Worm (Caenorhabditis elegans) whole organism, L2 larva: ENCODE measurements around the gene clx-1.

ENCODE experiments used
- F13H6.1 ChIP-seq: sonication (generic microtip); optimal IDR thresholded peaks from 2 replicates; lab custom pipeline; 2016; ENCODE audit warnings: missing genetic modification characterization, missing compliant biosample characterization
- R02D3.7 ChIP-seq: fragments of 150-350 bp; optimal IDR thresholded peaks from 2 replicates; lab custom pipeline; 2014; ENCODE audit warnings: missing biosample characterization, missing genetic modification characterization
- alr-1 ChIP-seq: fragments of 150-350 bp; optimal IDR thresholded peaks from 2 replicates; lab custom pipeline; 2014; ENCODE audit warnings: missing biosample characterization, missing genetic modification characterization
- ama-1 ChIP-seq: fragments of 150-350 bp; optimal IDR thresholded peaks from 2 replicates; lab custom pipeline; 2018; ENCODE audit warnings: inconsistent platforms
- blmp-1 ChIP-seq: sonication (generic microtip); optimal IDR thresholded peaks from 2 replicates; lab custom pipeline; 2017; ENCODE audit warnings: missing genetic modification characterization, mild to moderate bottlenecking, missing compliant biosample characterization, antibody characterized with exemption, moderate library complexity; ENCODE audit not compliant: insufficient read depth
- ceh-16 ChIP-seq: fragments of 150-350 bp; optimal IDR thresholded peaks from 2 replicates; lab custom pipeline; 2014; ENCODE audit warnings: missing biosample characterization, missing genetic modification characterization
- ceh-82 ChIP-seq: fragments of 150-350 bp; optimal IDR thresholded peaks from 2 replicates; lab custom pipeline; 2014; ENCODE audit warnings: missing biosample characterization, missing genetic modification characterization
- dmd-4 ChIP-seq: sonication (generic microtip); optimal IDR thresholded peaks from 2 replicates; lab custom pipeline; 2017; ENCODE audit warnings: missing biosample characterization, missing genetic modification characterization
- elt-1 ChIP-seq: fragments of 150-350 bp; optimal IDR thresholded peaks from 2 replicates; lab custom pipeline; 2014; ENCODE audit warnings: missing biosample characterization, missing genetic modification characterization
- elt-3 ChIP-seq: sonication (generic microtip); optimal IDR thresholded peaks from 2 replicates; lab custom pipeline; 2017; ENCODE audit warnings: missing biosample characterization, missing genetic modification characterization
- fos-1 ChIP-seq: fragments of 150-350 bp; optimal IDR thresholded peaks from 2 replicates; lab custom pipeline; 2014; ENCODE audit warnings: missing biosample characterization, missing genetic modification characterization
- gmeb-1 ChIP-seq: fragments of 150-350 bp; optimal IDR thresholded peaks from 2 replicates; lab custom pipeline; 2014; ENCODE audit warnings: missing biosample characterization, missing genetic modification characterization
- lin-11 ChIP-seq: fragments of 150-350 bp; sonication (generic microtip); optimal IDR thresholded peaks from 2 replicates; lab custom pipeline; 2014; ENCODE audit warnings: missing biosample characterization, missing genetic modification characterization, inconsistent platforms, mixed read lengths
- lin-13 ChIP-seq: fragments of 150-350 bp; optimal IDR thresholded peaks from 2 replicates; lab custom pipeline; 2014; ENCODE audit warnings: missing biosample characterization, missing genetic modification reagents, missing genetic modification characterization
- lin-39 ChIP-seq: fragments of 150-350 bp; optimal IDR thresholded peaks from 2 replicates; lab custom pipeline; 2014; ENCODE audit warnings: missing biosample characterization, missing genetic modification reagents, missing genetic modification characterization
- lsy-2 ChIP-seq, 2 experiments: fragments of 150-350 bp in 1 of 2; sonication (generic microtip) in 1 of 2; optimal IDR thresholded peaks; 2 replicates each; lab custom pipeline; 2014 to 2017; ENCODE audit warnings: missing biosample characterization in 2 of 2, missing genetic modification characterization in 2 of 2
- mab-5 ChIP-seq: fragments of 150-350 bp; optimal IDR thresholded peaks from 2 replicates; lab custom pipeline; 2014; ENCODE audit warnings: missing biosample characterization, missing genetic modification characterization
- mbf-1 ChIP-seq: sonication (generic microtip); optimal IDR thresholded peaks from 2 replicates; lab custom pipeline; 2017; ENCODE audit warnings: missing biosample characterization, missing genetic modification characterization
- mdl-1 ChIP-seq, 2 experiments: fragments of 150-350 bp in 1 of 2; sonication (generic microtip) in 1 of 2; optimal IDR thresholded peaks; 2 replicates each; lab custom pipeline; 2017; ENCODE audit warnings: missing biosample characterization in 2 of 2, missing genetic modification characterization in 2 of 2
- nhr-10 ChIP-seq: sonication (generic microtip); optimal IDR thresholded peaks from 2 replicates; lab custom pipeline; 2017; ENCODE audit warnings: missing biosample characterization, missing genetic modification characterization
- nhr-11 ChIP-seq: fragments of 150-350 bp; optimal IDR thresholded peaks from 2 replicates; lab custom pipeline; 2014; ENCODE audit warnings: missing biosample characterization, missing genetic modification characterization
- nhr-129 ChIP-seq: fragments of 150-350 bp; optimal IDR thresholded peaks from 2 replicates; lab custom pipeline; 2014; ENCODE audit warnings: missing biosample characterization, missing genetic modification characterization
- nhr-21 ChIP-seq: fragments of 150-350 bp; optimal IDR thresholded peaks from 2 replicates; lab custom pipeline; 2014; ENCODE audit warnings: missing biosample characterization, missing genetic modification characterization
- nhr-237 ChIP-seq: fragments of 150-350 bp; optimal IDR thresholded peaks from 2 replicates; lab custom pipeline; 2014; ENCODE audit warnings: missing biosample characterization, missing genetic modification characterization
- nhr-25 ChIP-seq: fragments of 150-350 bp; sonication (generic microtip); optimal IDR thresholded peaks from 3 replicates; lab custom pipeline; 2014; ENCODE audit warnings: missing biosample characterization, missing genetic modification characterization
- nhr-6 ChIP-seq: fragments of 150-350 bp; optimal IDR thresholded peaks from 2 replicates; lab custom pipeline; 2014; ENCODE audit warnings: missing biosample characterization, missing genetic modification characterization
- nhr-77 ChIP-seq: fragments of 150-350 bp; optimal IDR thresholded peaks from 2 replicates; lab custom pipeline; 2014; ENCODE audit warnings: missing biosample characterization, missing genetic modification characterization
- peb-1 ChIP-seq: fragments of 150-350 bp; optimal IDR thresholded peaks from 2 replicates; lab custom pipeline; 2014; ENCODE audit warnings: missing biosample characterization, missing genetic modification characterization
- sem-4 ChIP-seq: fragments of 150-350 bp; optimal IDR thresholded peaks from 2 replicates; lab custom pipeline; 2014; ENCODE audit warnings: missing biosample characterization, missing genetic modification reagents, missing genetic modification characterization
- skn-1 ChIP-seq: sonication (generic microtip); optimal IDR thresholded peaks from 2 replicates; lab custom pipeline; 2017; ENCODE audit warnings: missing biosample characterization, missing genetic modification characterization
- sma-3 ChIP-seq: sonication (generic microtip); optimal IDR thresholded peaks from 2 replicates; lab custom pipeline; 2016; ENCODE audit warnings: missing genetic modification reagents, missing genetic modification characterization, missing compliant biosample characterization
- unc-55 ChIP-seq: fragments of 150-350 bp; sonication (generic microtip); optimal IDR thresholded peaks from 3 replicates; lab custom pipeline; 2014; ENCODE audit warnings: missing biosample characterization, missing genetic modification reagents, missing genetic modification characterization
- unc-62 ChIP-seq: fragments of 150-350 bp; optimal IDR thresholded peaks from 2 replicates; lab custom pipeline; 2014; ENCODE audit warnings: missing biosample characterization, missing genetic modification reagents, missing genetic modification characterization
- zag-1 ChIP-seq: fragments of 150-350 bp; optimal IDR thresholded peaks from 2 replicates; lab custom pipeline; 2014; ENCODE audit warnings: missing biosample characterization, missing genetic modification characterization
- ztf-1 ChIP-seq: fragments of 200-800 bp; sonication (Bioruptor generic); conservative IDR thresholded peaks from 2 replicates; pipeline ENCODE4 v1.3.6; 2022; ENCODE audit warnings: missing genetic modification characterization, missing compliant biosample characterization
- ztf-11 ChIP-seq: sonication (generic microtip); optimal IDR thresholded peaks from 2 replicates; lab custom pipeline; 2017; ENCODE audit warnings: missing biosample characterization, missing genetic modification characterization
- ztf-4 ChIP-seq: fragments of 150-350 bp; optimal IDR thresholded peaks from 2 replicates; lab custom pipeline; 2014; ENCODE audit warnings: missing biosample characterization, missing genetic modification characterization

clx-1 gene

DNA sequence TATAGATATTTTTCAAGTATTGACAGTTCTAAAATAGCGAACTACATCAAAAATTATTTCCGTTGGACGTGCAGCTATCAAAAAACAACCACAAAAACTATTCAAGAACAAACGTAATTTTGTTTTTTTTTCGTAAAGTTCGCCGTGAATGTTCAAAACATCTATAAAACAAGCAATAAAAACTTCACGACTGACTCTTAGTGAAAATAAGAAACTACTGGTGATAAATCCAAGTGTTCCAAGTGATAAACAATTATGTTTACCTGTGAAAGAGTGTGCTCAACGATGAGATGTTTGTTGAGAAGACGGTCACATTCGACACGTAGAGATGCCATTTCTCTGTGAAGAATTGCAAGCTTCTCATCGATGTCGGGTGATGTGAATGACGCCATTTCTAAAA, 11.6 kb upstream of the clx-1 start, which contains the start of gene C50F7.6:
TSS of gene C50F7.6 (minus strand) at position 394 of the 400 bp plus-strand sequence.
- TF ChIP-seq nhr-237 (no peak), F13H6.1 (tag; lab: Kevin White, UChicago) (no peak), ama-1 (lab: Kevin White, UChicago) (no peak), skn-1 (tag; lab: Kevin White, UChicago) (no peak), blmp-1 (tag; lab: Kevin White, UChicago) (no peak), alr-1 (tag; lab: Kevin White, UChicago) (no peak), ztf-11 (tag; lab: Kevin White, UChicago) (no peak)

DNA sequence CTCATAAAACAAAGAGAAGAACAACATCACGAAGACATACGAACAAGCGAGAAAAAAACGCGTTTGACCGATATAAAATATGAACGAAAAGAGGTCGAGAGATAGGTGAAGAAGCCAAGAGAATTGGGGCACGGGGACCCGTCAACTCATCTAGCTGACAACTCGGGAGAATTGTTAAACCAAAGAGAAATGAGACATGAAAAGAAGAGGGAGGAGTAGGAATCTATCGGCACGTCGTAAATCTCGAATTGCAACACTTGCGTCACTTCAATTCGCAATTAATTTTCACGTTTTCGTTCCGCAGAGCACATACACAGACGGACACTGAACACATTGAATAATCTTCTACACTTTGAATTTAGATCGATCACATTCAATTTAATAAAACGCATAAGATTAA, 10.9 kb upstream of the clx-1 start:
- TF ChIP-seq peb-1 (tag; lab: Kevin White, UChicago) (no peak), elt-3 (tag; lab: Kevin White, UChicago) (no peak), mab-5 (peak; percentile 48), dmd-4 (no peak), lin-13 (no peak), nhr-25 (tag; lab: Kevin White, UChicago) (no peak), sem-4 (tag; lab: Kevin White, UChicago) (no peak), gmeb-1 (tag; lab: Kevin White, UChicago) (no peak), nhr-77 (tag; lab: Kevin White, UChicago) (no peak), lsy-2 (tag; optimal IDR thresholded peaks at IDR 0.05; lab: Kevin White, UChicago) (peak in 1 of 2 experiments; percentile 20), F13H6.1 (tag; lab: Kevin White, UChicago) (peak; percentile 24), blmp-1 (tag; lab: Kevin White, UChicago) (no peak), nhr-237 (no peak)

DNA sequence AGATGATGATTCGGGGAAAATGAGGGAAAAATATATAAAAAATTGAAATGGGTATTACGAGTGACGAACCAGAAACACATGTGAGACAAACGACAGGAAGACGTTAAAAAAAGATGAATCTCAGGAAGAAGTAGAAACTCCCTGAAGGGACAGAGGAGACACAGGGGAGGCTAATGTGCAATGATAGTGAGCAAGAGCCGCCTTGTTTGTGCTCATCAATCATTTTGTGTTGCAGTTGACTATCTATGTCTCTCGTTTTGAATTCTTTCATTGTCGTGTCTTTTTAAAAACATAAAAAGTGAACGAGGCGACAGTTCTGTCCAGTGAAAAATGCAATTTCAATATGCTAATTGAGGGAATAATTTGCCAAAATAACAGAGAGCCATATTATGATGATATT, 9.5 kb upstream of the clx-1 start:
- TF ChIP-seq nhr-25 (tag; lab: Kevin White, UChicago), result no peak
- TF ChIP-seq sem-4 (tag; lab: Kevin White, UChicago), result no peak
- TF ChIP-seq lin-11, result no peak
- TF ChIP-seq elt-1, result no peak
- TF ChIP-seq mbf-1 (tag; lab: Kevin White, UChicago), result no peak
- TF ChIP-seq lin-39 (tag; lab: Kevin White, UChicago), result no peak
- TF ChIP-seq unc-55 (GFP tag; lab: Kevin White, UChicago), result peak; percentile 32
- no peak for TF ChIP-seq ztf-4 (tag; lab: Kevin White, UChicago)
- no peak for TF ChIP-seq nhr-11 (tag; lab: Kevin White, UChicago)
- TF ChIP-seq lin-13, result no peak
- TF ChIP-seq mab-5, result peak; percentile 64

DNA sequence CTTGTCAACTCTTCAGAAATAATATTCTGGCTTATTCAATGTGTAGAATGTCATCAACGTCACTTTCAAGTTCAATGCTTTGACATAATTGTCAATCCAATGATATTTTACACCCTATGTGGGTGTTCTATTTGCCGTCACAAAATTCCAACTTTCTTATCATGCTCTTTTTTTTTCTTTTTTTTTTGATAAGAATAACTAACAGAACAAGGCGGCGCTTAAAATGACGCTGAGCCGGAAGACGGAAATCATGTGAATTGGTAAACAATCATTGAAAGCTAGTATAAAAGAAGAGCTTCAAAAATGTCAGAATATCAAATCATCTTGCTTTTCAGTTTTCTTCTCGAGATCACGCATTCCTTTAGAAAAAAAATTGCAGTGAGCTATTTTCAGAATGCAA, 8.1 kb upstream of the clx-1 start, which contains the start of gene C50F7.5:
TSS of gene C50F7.5 (plus strand) at position 395 of the 400 bp plus-strand sequence.
- no peak for TF ChIP-seq lin-39 (tag; lab: Kevin White, UChicago)
- no peak for TF ChIP-seq nhr-6 (tag; lab: Kevin White, UChicago)
- no peak for TF ChIP-seq lin-13
- peak; percentile 71 for TF ChIP-seq fos-1 (tag; lab: Kevin White, UChicago)
- no peak for TF ChIP-seq alr-1 (tag; lab: Kevin White, UChicago)
- no peak for TF ChIP-seq sma-3 (GFP tag; lab: Kevin White, UChicago)
- TF ChIP-seq unc-62 (GFP tag; lab: Kevin White, UChicago), result no peak

DNA sequence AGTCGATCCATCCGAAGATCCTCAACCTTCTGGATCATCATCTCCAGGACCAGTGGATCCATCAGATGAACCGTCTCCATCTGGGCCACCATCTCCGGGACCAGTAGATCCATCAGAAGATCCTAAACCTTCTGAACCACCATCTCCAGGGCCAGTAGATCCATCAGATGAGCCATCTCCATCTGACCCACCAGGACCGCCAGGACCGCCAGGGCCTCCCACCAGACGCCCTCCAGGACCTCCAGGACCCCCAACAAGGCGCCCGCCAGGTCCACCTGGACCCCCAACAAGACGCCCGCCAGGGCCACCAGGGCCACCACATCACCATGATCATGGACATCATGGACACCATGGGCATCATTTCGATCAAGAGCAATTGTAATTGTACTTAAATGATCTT, 7.2 kb upstream of the clx-1 start:
- TF ChIP-seq nhr-21 (no peak), ceh-16 (tag; lab: Kevin White, UChicago) (no peak), zag-1 (tag; lab: Kevin White, UChicago) (no peak), nhr-129 (tag; lab: Kevin White, UChicago) (no peak), R02D3.7 (no peak), nhr-10 (tag; lab: Kevin White, UChicago) (no peak), nhr-25 (tag; lab: Kevin White, UChicago) (no peak), ceh-82 (tag; lab: Kevin White, UChicago) (no peak), nhr-11 (tag; lab: Kevin White, UChicago) (no peak), mdl-1 (tag; optimal IDR thresholded peaks at IDR 0.05; lab: Kevin White, UChicago) (no peak), peb-1 (tag; lab: Kevin White, UChicago) (no peak), ztf-1 (GFP tag; lab: Robert Waterston, UW) (no peak)
